Worm (Caenorhabditis elegans) whole organism, late embryonic: ENCODE measurements around the gene D2045.7.

Experiments
- ama-1 ChIP-seq: fragments of 150-350 bp; optimal IDR thresholded peaks from 2 replicates; lab custom pipeline; 2014
- ceh-22 ChIP-seq: sonication (generic microtip); optimal IDR thresholded peaks from 2 replicates; lab custom pipeline; 2017; ENCODE audit warnings: missing biosample characterization, missing genetic modification characterization
- fkh-10 ChIP-seq: fragments of 150-350 bp; optimal IDR thresholded peaks from 2 replicates; lab custom pipeline; 2014; ENCODE audit warnings: missing biosample characterization, missing genetic modification reagents, missing genetic modification characterization
- fkh-6 ChIP-seq: sonication (generic microtip); optimal IDR thresholded peaks from 2 replicates; lab custom pipeline; 2016; ENCODE audit warnings: missing genetic modification characterization, missing compliant biosample characterization
- nfya-1 ChIP-seq: sonication (generic microtip); optimal IDR thresholded peaks from 2 replicates; lab custom pipeline; 2017; ENCODE audit warnings: missing genetic modification characterization, mild to moderate bottlenecking, missing compliant biosample characterization, antibody characterized with exemption, moderate library complexity
- nhr-11 ChIP-seq: fragments of 150-350 bp; optimal IDR thresholded peaks from 2 replicates; lab custom pipeline; 2014; ENCODE audit warnings: missing biosample characterization, missing genetic modification characterization
- rnt-1 ChIP-seq: sonication (generic microtip); optimal IDR thresholded peaks from 2 replicates; lab custom pipeline; 2016; ENCODE audit warnings: missing genetic modification characterization, missing compliant biosample characterization
- unc-55 ChIP-seq: sonication (generic microtip); optimal IDR thresholded peaks from 2 replicates; lab custom pipeline; 2017; ENCODE audit warnings: missing biosample characterization, missing genetic modification reagents, missing genetic modification characterization
- unc-86 ChIP-seq: sonication (generic microtip); optimal IDR thresholded peaks from 2 replicates; lab custom pipeline; 2016; ENCODE audit warnings: missing genetic modification characterization, missing compliant biosample characterization

DNA sequence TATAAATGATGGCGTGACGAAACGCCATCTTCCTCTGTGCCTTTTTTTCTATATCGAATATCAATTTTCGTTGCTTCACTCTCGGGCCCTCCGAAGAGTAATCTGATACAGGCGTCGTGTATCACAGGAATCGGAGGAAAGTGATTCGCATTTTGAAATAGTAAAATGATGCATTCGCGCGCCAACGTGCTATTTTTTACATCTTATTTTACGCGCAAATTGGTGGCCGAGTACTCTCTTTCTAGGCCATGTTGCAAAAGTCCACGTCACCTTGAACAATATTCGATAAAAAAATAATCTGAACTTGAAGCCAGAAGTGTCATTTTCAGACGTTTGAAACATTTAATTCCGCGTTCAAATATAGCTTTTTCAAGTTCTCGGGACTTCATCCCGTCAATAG, 40.3 kb downstream of the D2045.7 start:
- no peak for TF ChIP-seq fkh-6 (tag; lab: Kevin White, UChicago)
- no peak for TF ChIP-seq rnt-1
- TF ChIP-seq nhr-11 (tag; lab: Kevin White, UChicago): no peak
- no peak for TF ChIP-seq nfya-1 (tag; lab: Kevin White, UChicago)
- TF ChIP-seq ceh-22: no peak
- TF ChIP-seq fkh-10: no peak
- no peak for TF ChIP-seq ama-1 (lab: Kevin White, UChicago)
- TF ChIP-seq unc-55: no peak
- TF ChIP-seq unc-86: no peak
